Worm (Caenorhabditis elegans) whole organism, L4 larva: Measurements from ENCODE around the gene nlp-25.
"Not testable (repeated sequence)": the region's sequence is repeated elsewhere in the genome, so short reads cannot be mapped to it uniquely, and the experiment has no call there.

Experiments
- aly-2 ChIP-seq: sonication (generic microtip); optimal IDR thresholded peaks from 2 replicates; lab custom pipeline; 2018; ENCODE audit warnings: missing biosample characterization, missing genetic modification characterization
- dve-1 ChIP-seq: sonication (generic microtip); optimal IDR thresholded peaks from 2 replicates; lab custom pipeline; 2017; ENCODE audit warnings: antibody characterized with exemption, mild to moderate bottlenecking, missing genetic modification characterization, missing compliant biosample characterization; ENCODE audit not compliant: insufficient read depth
- fkh-10 ChIP-seq: fragments of 150-350 bp; optimal IDR thresholded peaks from 2 replicates; lab custom pipeline; 2014; ENCODE audit warnings: missing biosample characterization, missing genetic modification reagents, missing genetic modification characterization
- pqm-1 ChIP-seq: sonication (generic microtip); optimal IDR thresholded peaks from 2 replicates; lab custom pipeline; 2017; ENCODE audit warnings: missing biosample characterization, missing genetic modification characterization
- tag-97 ChIP-seq: fragments of 200-800 bp; sonication (Bioruptor generic); IDR thresholded peaks from 2 replicates; pipeline ENCODE4 v1.3.6; 2022; ENCODE audit warnings: missing genetic modification characterization, missing compliant biosample characterization

ce11 chrV:19635525-19636193 is 29.7 kb downstream of the nlp-25 start:
- not testable (repeated sequence) for TF ChIP-seq aly-2; fkh-10 (GFP tag; lab: Kevin White, UChicago); pqm-1 (tag; lab: Kevin White, UChicago); tag-97; dve-1
